Fruit fly (Drosophila melanogaster): ENCODE results near the gene Kaz.

The Kaz gene

dm6 chr3R:24813637-24814301 is 16.0 kb downstream of the Kaz start, which contains the start of the genes lili and CG34150 (continued):
- TF ChIP-seq knrl (GFP tag; IDR thresholded peaks at IDR 0.05; ENCODE audit: partially characterized antibody) (peak; percentile 85), dimm (GFP tag; IDR thresholded peaks at IDR 0.05) (no peak), CG9609 (GFP tag; optimal IDR thresholded peaks at IDR 0.05) (peak; percentile 69), CG12071 (GFP tag; optimal IDR thresholded peaks at IDR 0.05) (no peak), emc (GFP tag; optimal IDR thresholded peaks at IDR 0.05) (peak; percentile 28), en (GFP tag; optimal IDR thresholded peaks at IDR 0.05) (peak; percentile 25), CG33557 (GFP tag; optimal IDR thresholded peaks at IDR 0.05) (peak; percentile 76), B-H2 (GFP tag; optimal IDR thresholded peaks at IDR 0.05) (peak; percentile 86), ase (GFP tag; IDR thresholded peaks at IDR 0.05) (no peak), CG5953 (GFP tag; IDR thresholded peaks at IDR 0.05) (peak; percentile 33; the same call in 1 of the 2 replicates), CG31441 (GFP tag; IDR thresholded peaks at IDR 0.05) (peak; percentile 78), CG13296 (GFP tag; optimal IDR thresholded peaks at IDR 0.05) (peak; percentile 74), CG12744 (GFP tag; optimal IDR thresholded peaks at IDR 0.05) (peak; percentile 72), unpg (GFP tag; optimal IDR thresholded peaks at IDR 0.05) (peak; percentile 71), Dad (GFP tag; optimal IDR thresholded peaks at IDR 0.05) (peak; percentile 73), CG13624 (GFP tag; optimal IDR thresholded peaks at IDR 0.05) (peak; percentile 88), wdn (GFP tag; IDR thresholded peaks at IDR 0.05) (no peak), CG3995 (GFP tag; optimal IDR thresholded peaks at IDR 0.05) (peak; percentile 23), CG9437 (GFP tag; optimal IDR thresholded peaks at IDR 0.05) (peak; percentile 95), gce (GFP tag; IDR thresholded peaks at IDR 0.05) (no peak), Trl (optimal IDR thresholded peaks at IDR 0.05) (no peak), Trl (GFP tag; optimal IDR thresholded peaks at IDR 0.05) (peak; percentile 80), crp (GFP tag; optimal IDR thresholded peaks at IDR 0.05) (peak; percentile 78 to 94), CG34376 (GFP tag; optimal IDR thresholded peaks at IDR 0.05) (peak; percentile 66), CG10543 (GFP tag; optimal IDR thresholded peaks at IDR 0.05) (peak; percentile 71), stc (GFP tag; IDR thresholded peaks at IDR 0.05) (peak; percentile 56), CkIIα-i1 (GFP tag; IDR thresholded peaks at IDR 0.05) (no peak), CG4328 (GFP tag; optimal IDR thresholded peaks at IDR 0.05) (peak; percentile 65), CG1603 (tag; optimal IDR thresholded peaks at IDR 0.05) (peak; percentile 3), CG15696 (tag; optimal IDR thresholded peaks at IDR 0.05) (peak; percentile 82), MTF-1 (GFP tag; optimal IDR thresholded peaks at IDR 0.05; ENCODE audit: borderline replicate concordance) (no peak), dm (GFP tag; optimal IDR thresholded peaks at IDR 0.05) (peak; percentile 30), CG30020 (tag; optimal IDR thresholded peaks at IDR 0.05) (peak; percentile 70), ro (GFP tag; IDR thresholded peaks at IDR 0.05) (0 out of 2 replicates have a peak, but pooled peaks have one; percentile 39), CG16863 (GFP tag; optimal IDR thresholded peaks at IDR 0.05) (peak; percentile 68), Hr51 (GFP tag; optimal IDR thresholded peaks at IDR 0.05) (peak; percentile 64 to 75), btn (GFP tag; optimal IDR thresholded peaks at IDR 0.05) (no peak), pho (GFP tag; optimal IDR thresholded peaks at IDR 0.05) (peak; percentile 79), grau (tag; optimal IDR thresholded peaks at IDR 0.05) (peak; percentile 75), Med (GFP tag) (peak; percentile 96), org-1 (GFP tag; optimal IDR thresholded peaks at IDR 0.05) (no peak), CG7963 (GFP tag; IDR thresholded peaks at IDR 0.05; ENCODE audit: partially characterized antibody) (peak; percentile 60; the same call in 1 of the 3 replicates), hth (optimal IDR thresholded peaks at IDR 0.05) (no peak), CG1529 (GFP tag; optimal IDR thresholded peaks at IDR 0.05) (peak; percentile 46), onecut (GFP tag; IDR thresholded peaks at IDR 0.05) (peak; percentile 47), zen (tag; optimal IDR thresholded peaks at IDR 0.05) (peak; percentile 54), CHES-1-like (GFP tag; optimal IDR thresholded peaks at IDR 0.05) (peak; percentile 80), PHDP (tag; optimal IDR thresholded peaks at IDR 0.05) (peak; percentile 77), E2f1 (GFP tag; IDR thresholded peaks at IDR 0.05) (peak; percentile 43; the same call in 1 of the 2 replicates), wor (GFP tag; IDR thresholded peaks at IDR 0.05) (0 out of 2 replicates have a peak, but pooled peaks have one; percentile 26)

Data from whole organism, embryonic.